Fruit fly (Drosophila melanogaster): ENCODE results near the gene sip2.
A peak's percentile ranks its signal among the peaks of the same experiment; 100 is the strongest.

sip2 gene

DNA sequence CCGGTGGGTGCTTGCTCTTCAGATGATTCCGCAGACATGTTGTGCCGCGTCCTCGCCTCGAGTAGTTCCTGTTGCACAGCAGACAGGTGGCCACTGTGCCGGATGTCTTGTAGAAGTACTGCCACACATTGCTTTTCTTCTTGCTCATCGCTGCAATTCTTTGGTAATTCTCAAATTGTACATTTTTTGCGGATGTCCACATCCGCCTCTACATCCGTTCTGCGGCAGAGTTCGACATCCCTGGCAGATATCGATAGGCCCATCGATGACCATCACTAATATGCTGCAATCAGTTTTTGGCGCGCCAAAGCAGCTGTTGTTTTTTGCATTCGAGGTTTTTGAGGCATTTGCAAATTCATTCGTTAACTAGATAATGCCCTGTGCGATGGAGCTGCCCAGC, 7.1 kb downstream of the sip2 start, which contains the start of the genes CG13775 and CG3430:
Gene CG13775 (minus strand): TSS at position 226 of the 400 bp plus-strand sequence.
Gene CG3430 (plus strand): TSS at position 284 of the 400 bp plus-strand sequence.
- TF ChIP-seq CG32121 (GFP tag; IDR thresholded peaks at IDR 0.05): peak; percentile 35; the same call in 1 of the 2 replicates
- TF ChIP-seq CG10348 (GFP tag; IDR thresholded peaks at IDR 0.05): no peak

DNA sequence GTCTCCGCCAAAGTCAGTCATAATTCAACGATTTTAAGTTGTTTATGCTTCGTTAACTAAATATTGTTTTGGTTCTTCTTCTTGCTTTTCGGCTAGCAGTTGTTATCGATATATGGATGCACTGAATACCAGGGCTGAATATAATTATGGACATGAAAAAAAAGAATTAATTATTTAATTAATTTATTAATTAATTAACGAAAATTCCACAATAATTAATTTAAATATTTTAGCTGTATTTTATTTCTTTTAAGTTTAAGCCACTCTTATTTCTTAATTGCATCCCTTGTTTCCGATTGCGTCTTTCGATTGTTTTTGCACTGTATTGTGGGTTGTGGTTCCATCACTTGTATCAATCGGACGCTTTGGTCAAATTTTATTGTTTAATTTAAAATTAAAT, 13.8 kb downstream of the sip2 start, which contains the start of the genes Gas41 and SA1:
Gene Gas41 (minus strand): TSS at position 112 of the 400 bp plus-strand sequence.
Gene SA1 (plus strand): TSS at position 326 of the 400 bp plus-strand sequence.
- TF ChIP-seq Pif1A (GFP tag; optimal IDR thresholded peaks at IDR 0.05): no peak
- TF ChIP-seq D1 (tag; optimal IDR thresholded peaks at IDR 0.05): no peak
- TF ChIP-seq CG10348 (GFP tag; IDR thresholded peaks at IDR 0.05): no peak
- no peak for TF ChIP-seq CG12605 (GFP tag; IDR thresholded peaks at IDR 0.05)
- TF ChIP-seq CG32121 (GFP tag; IDR thresholded peaks at IDR 0.05): peak; percentile 86
- peak; percentile 87 for TF ChIP-seq CG4496 (GFP tag; IDR thresholded peaks at IDR 0.05)
- no peak for TF ChIP-seq fd96Ca (GFP tag; IDR thresholded peaks at IDR 0.05)
- peak; percentile 82 for TF ChIP-seq CG9948 (tag; optimal IDR thresholded peaks at IDR 0.05)
- TF ChIP-seq rn (GFP tag; IDR thresholded peaks at IDR 0.05): peak; percentile 70
- TF ChIP-seq CG34367 (tag; optimal IDR thresholded peaks at IDR 0.05): peak; percentile 48
- TF ChIP-seq CG13204 (GFP tag; optimal IDR thresholded peaks at IDR 0.05): no peak
- TF ChIP-seq CG14655 (GFP tag; optimal IDR thresholded peaks at IDR 0.05): no peak
- peak; percentile 92 for TF ChIP-seq CG15710 (tag; optimal IDR thresholded peaks at IDR 0.05)
- peak; percentile 85 for TF ChIP-seq Ets98B (GFP tag; IDR thresholded peaks at IDR 0.05)
- peak; percentile 86 for TF ChIP-seq CG17806 (tag; optimal IDR thresholded peaks at IDR 0.05)
- peak; percentile 25 for TF ChIP-seq gl (tag; optimal IDR thresholded peaks at IDR 0.05)
- no peak for TF ChIP-seq EcR (GFP tag; optimal IDR thresholded peaks at IDR 0.05)
- TF ChIP-seq CG8159 (tag; optimal IDR thresholded peaks at IDR 0.05): peak; percentile 82
- no peak for TF ChIP-seq CG8301 (tag; optimal IDR thresholded peaks at IDR 0.05)
- TF ChIP-seq Pif1B (GFP tag; optimal IDR thresholded peaks at IDR 0.05): no peak
- TF ChIP-seq Snoo (tag; optimal IDR thresholded peaks at IDR 0.05): peak; percentile 30

DNA sequence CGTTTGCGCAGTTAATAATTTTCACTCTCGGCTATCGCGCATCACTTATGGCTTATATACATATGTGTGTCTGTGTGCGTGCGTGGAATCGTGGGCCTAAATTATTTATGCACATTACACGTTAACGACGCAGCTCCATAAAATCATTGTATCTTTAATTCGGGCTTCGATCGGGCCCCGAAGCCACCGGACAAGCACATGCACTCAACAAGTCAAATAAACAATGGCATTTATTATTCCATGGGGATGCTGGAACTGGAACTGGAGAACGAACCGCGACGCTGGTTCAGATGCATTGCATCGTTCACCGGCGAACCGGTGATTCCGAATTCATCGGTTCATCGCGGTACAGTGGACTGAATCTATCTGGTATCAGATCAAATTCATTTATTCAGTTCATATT, 15.3 kb downstream of the sip2 start, which contains the start of gene ihog:
Gene ihog (minus strand): TSS at position 269 of the 403 bp plus-strand sequence.
- TF ChIP-seq CG10348 (GFP tag; IDR thresholded peaks at IDR 0.05) (no peak), CG34367 (tag; optimal IDR thresholded peaks at IDR 0.05) (peak; percentile 8), CG12605 (GFP tag; IDR thresholded peaks at IDR 0.05) (peak; percentile 42; the same call in 1 of the 2 replicates), EcR (GFP tag; optimal IDR thresholded peaks at IDR 0.05) (peak; percentile 58)

DNA sequence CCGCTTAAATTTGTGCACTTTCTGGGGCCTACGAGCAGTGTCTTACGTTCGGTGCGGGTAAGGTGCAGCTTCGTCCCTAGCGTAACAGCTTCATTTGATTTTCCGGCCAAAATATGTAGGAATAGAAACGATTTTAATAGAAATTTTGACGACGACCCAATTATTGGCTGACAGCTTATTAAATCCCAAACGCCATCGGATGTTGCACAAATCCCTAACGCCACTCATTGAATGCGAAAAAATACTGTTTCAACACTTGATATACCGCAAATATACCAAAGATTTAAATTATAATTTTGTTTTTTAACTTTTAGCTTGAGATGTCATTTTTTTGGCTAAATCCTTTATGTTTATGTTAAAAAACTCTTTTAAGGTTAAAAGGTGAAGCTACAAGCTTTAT, 18.8 kb downstream of the sip2 start, which contains the start of gene Fgop2:
Gene Fgop2 (minus strand): TSS at position 202 of the 400 bp plus-strand sequence.
- TF ChIP-seq CG32121 (GFP tag; IDR thresholded peaks at IDR 0.05): no peak
- no peak for TF ChIP-seq CG14655 (GFP tag; optimal IDR thresholded peaks at IDR 0.05)
- TF ChIP-seq CG34367 (tag; optimal IDR thresholded peaks at IDR 0.05): no peak
- no peak for TF ChIP-seq Pif1A (GFP tag; optimal IDR thresholded peaks at IDR 0.05)
- no peak for TF ChIP-seq CG10348 (GFP tag; IDR thresholded peaks at IDR 0.05)
- no peak for TF ChIP-seq Pif1B (GFP tag; optimal IDR thresholded peaks at IDR 0.05)
- no peak for TF ChIP-seq CG15710 (tag; optimal IDR thresholded peaks at IDR 0.05)
- TF ChIP-seq D1 (tag; optimal IDR thresholded peaks at IDR 0.05): no peak
- no peak for TF ChIP-seq CG8159 (tag; optimal IDR thresholded peaks at IDR 0.05)
- TF ChIP-seq CG9948 (tag; optimal IDR thresholded peaks at IDR 0.05): no peak
- TF ChIP-seq CG8301 (tag; optimal IDR thresholded peaks at IDR 0.05): no peak
- no peak for TF ChIP-seq EcR (GFP tag; optimal IDR thresholded peaks at IDR 0.05)
- TF ChIP-seq Snoo (tag; optimal IDR thresholded peaks at IDR 0.05): no peak
- no peak for TF ChIP-seq CG17806 (tag; optimal IDR thresholded peaks at IDR 0.05)
- no peak for TF ChIP-seq rn (GFP tag; IDR thresholded peaks at IDR 0.05)
- no peak for TF ChIP-seq Ets98B (GFP tag; IDR thresholded peaks at IDR 0.05)
- TF ChIP-seq CG12605 (GFP tag; IDR thresholded peaks at IDR 0.05): no peak
- no peak for TF ChIP-seq gl (tag; optimal IDR thresholded peaks at IDR 0.05)
- TF ChIP-seq CG13204 (GFP tag; optimal IDR thresholded peaks at IDR 0.05): no peak
- no peak for TF ChIP-seq fd96Ca (GFP tag; IDR thresholded peaks at IDR 0.05)

DNA sequence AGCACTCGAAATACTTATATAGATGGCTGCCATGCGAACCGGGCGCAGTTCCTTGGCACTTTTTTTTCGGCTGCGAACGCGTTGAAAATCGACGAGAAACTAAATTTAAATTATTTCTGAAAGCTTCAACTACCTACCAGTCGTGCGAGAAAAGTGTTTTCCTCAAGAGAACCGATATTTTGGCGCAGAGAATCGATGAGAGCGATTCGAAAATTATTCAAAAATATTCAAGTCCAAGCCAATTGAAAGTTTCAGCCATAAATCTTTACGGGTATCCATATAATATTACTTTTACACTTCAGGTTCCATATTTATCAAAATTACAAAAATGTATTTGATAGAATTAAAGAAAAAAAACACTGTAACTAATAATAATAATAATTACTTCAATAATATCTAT, 21.2 kb downstream of the sip2 start, which contains the start of gene CG18304:
Gene CG18304 (minus strand): TSS at position 101 of the 400 bp plus-strand sequence.
- TF ChIP-seq Pif1B (GFP tag; optimal IDR thresholded peaks at IDR 0.05): no peak
- TF ChIP-seq Snoo (tag; optimal IDR thresholded peaks at IDR 0.05): no peak
- TF ChIP-seq EcR (GFP tag; optimal IDR thresholded peaks at IDR 0.05): no peak
- TF ChIP-seq Ets98B (GFP tag; IDR thresholded peaks at IDR 0.05): no peak
- no peak for TF ChIP-seq CG34367 (tag; optimal IDR thresholded peaks at IDR 0.05)
- TF ChIP-seq CG9948 (tag; optimal IDR thresholded peaks at IDR 0.05): no peak
- no peak for TF ChIP-seq CG12605 (GFP tag; IDR thresholded peaks at IDR 0.05)
- TF ChIP-seq CG14655 (GFP tag; optimal IDR thresholded peaks at IDR 0.05): no peak
- no peak for TF ChIP-seq CG10348 (GFP tag; IDR thresholded peaks at IDR 0.05)
- no peak for TF ChIP-seq CG8301 (tag; optimal IDR thresholded peaks at IDR 0.05)
- no peak for TF ChIP-seq CG17806 (tag; optimal IDR thresholded peaks at IDR 0.05)
- TF ChIP-seq CG4496 (GFP tag; IDR thresholded peaks at IDR 0.05): no peak
- TF ChIP-seq gl (tag; optimal IDR thresholded peaks at IDR 0.05): no peak
- no peak for TF ChIP-seq fd96Ca (GFP tag; IDR thresholded peaks at IDR 0.05)
- TF ChIP-seq CG13204 (GFP tag; optimal IDR thresholded peaks at IDR 0.05): no peak
- TF ChIP-seq CG8159 (tag; optimal IDR thresholded peaks at IDR 0.05): no peak
- no peak for TF ChIP-seq Pif1A (GFP tag; optimal IDR thresholded peaks at IDR 0.05)
- no peak for TF ChIP-seq rn (GFP tag; IDR thresholded peaks at IDR 0.05)
- TF ChIP-seq D1 (tag; optimal IDR thresholded peaks at IDR 0.05): no peak

DNA sequence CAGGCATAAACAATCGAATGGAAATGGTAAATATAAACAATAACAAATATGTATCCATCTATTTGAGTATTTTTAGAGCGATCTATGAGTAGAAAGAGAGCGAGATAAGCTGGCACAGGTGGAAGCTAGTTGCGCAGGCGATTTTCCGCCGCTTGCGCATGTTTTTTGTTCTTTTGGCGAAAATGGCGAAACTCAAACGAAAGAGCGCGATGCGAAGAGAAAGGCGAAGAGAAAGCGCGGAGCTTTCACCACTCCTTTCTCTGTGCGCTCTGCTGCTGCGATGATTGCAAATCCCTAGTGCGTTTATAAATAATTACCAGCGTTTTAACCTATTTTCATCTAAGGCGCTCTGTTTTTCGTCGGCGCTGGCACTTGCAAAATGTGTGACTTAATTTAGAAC, 22.1 kb downstream of the sip2 start:
- TF ChIP-seq Ets98B (GFP tag; IDR thresholded peaks at IDR 0.05) (no peak), CG15710 (tag; optimal IDR thresholded peaks at IDR 0.05) (no peak), CG8301 (tag; optimal IDR thresholded peaks at IDR 0.05) (no peak), CG10348 (GFP tag; IDR thresholded peaks at IDR 0.05) (no peak), CG8159 (tag; optimal IDR thresholded peaks at IDR 0.05) (no peak), CG17806 (tag; optimal IDR thresholded peaks at IDR 0.05) (no peak), gl (tag; optimal IDR thresholded peaks at IDR 0.05) (no peak), Pif1A (GFP tag; optimal IDR thresholded peaks at IDR 0.05) (no peak), D1 (tag; optimal IDR thresholded peaks at IDR 0.05) (no peak), rn (GFP tag; IDR thresholded peaks at IDR 0.05) (no peak), CG32121 (GFP tag; IDR thresholded peaks at IDR 0.05) (no peak)
